Worm (Caenorhabditis elegans): ENCODE data around the gene T19C3.5.

Gene T19C3.5

DNA sequence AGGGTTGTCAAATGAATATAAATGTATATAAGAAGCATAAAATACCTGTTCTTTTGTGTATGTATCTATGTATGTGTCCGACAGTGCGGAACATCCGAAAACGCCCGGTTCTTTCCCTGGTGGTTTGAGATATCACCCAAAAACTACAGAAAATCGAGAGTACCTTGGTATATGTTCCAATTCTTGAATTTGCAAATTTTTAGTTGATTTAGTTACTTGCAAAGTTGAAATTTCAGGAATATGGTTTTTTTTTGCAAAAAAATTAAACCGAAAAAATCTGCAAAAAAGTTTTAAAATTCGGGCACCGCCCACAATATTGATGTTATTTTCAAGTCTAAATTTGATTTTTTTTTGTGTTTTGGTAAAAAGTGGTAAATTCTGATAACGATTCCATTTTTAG lies 10.3 kb downstream of the T19C3.5 start, which contains the start of gene T19C3.2:
TSS of gene T19C3.2 (minus strand) at position 101 of the 400 bp plus-strand sequence.
- TF ChIP-seq pbrm-1 (GFP tag; IDR thresholded peaks at IDR 0.05) (no peak), Y53G8AR.9 (GFP tag; conservative IDR thresholded peaks at IDR 0.05) (no peak), egl-44 (GFP tag; IDR thresholded peaks at IDR 0.05) (no peak), mxl-1 (tag; optimal IDR thresholded peaks at IDR 0.05) (no peak), sdz-38 (tag; optimal IDR thresholded peaks at IDR 0.05) (no peak), F49E8.2 (tag; optimal IDR thresholded peaks at IDR 0.05; ENCODE audit: insufficient read depth) (no peak), mel-28 (tag; optimal IDR thresholded peaks at IDR 0.05; ENCODE audit: borderline replicate concordance) (no peak), tbx-9 (tag; optimal IDR thresholded peaks at IDR 0.05; ENCODE audit: borderline replicate concordance) (no peak)

DNA sequence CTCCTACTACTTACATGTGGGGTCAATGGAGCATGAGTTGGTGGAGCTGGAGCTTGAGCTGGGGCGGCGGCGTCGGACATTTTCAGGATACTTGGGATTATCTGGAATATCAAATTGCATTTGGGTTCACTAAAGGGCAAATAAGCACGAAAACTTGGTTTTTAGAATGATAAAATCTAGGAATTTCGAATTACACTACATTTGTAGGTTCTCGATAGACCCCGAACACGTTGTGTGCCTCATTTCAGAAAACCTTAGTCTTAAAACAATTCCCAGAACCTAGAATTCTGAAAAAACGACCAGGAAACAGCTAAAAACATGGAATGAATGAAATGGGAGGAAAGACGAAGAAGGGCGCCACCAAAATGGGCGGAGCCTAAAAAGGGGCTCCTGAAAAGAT lies 13.3 kb downstream of the T19C3.5 start, which contains the start of gene T19C3.3:
TSS of gene T19C3.3 (minus strand) at position 101 of the 400 bp plus-strand sequence.
- no peak for TF ChIP-seq ceh-27 (GFP tag; optimal IDR thresholded peaks at IDR 0.05)
- no peak for TF ChIP-seq gei-17 (GFP tag; optimal IDR thresholded peaks at IDR 0.05)
- no peak for TF ChIP-seq D2030.7 (GFP tag; IDR thresholded peaks at IDR 0.05)
- no peak for TF ChIP-seq B0336.3 (GFP tag; IDR thresholded peaks at IDR 0.05)
- no peak for TF ChIP-seq fkh-3 (tag; optimal IDR thresholded peaks at IDR 0.05)
- TF ChIP-seq ama-1 (optimal IDR thresholded peaks at IDR 0.05) = no peak
- TF ChIP-seq ama-1 (GFP tag; optimal IDR thresholded peaks at IDR 0.05) = no peak
- no peak for TF ChIP-seq K11D2.4 (GFP tag; IDR thresholded peaks at IDR 0.05)
- no peak for TF ChIP-seq F55B11.4 (tag; optimal IDR thresholded peaks at IDR 0.05; ENCODE audit: borderline replicate concordance, insufficient read depth)
- TF ChIP-seq Y67H2A.10 (GFP tag; conservative IDR thresholded peaks at IDR 0.05) = no peak
- no peak for TF ChIP-seq ceh-40 (GFP tag; IDR thresholded peaks at IDR 0.05)
- TF ChIP-seq zfh-2 (GFP tag; conservative IDR thresholded peaks at IDR 0.05) = no peak
- TF ChIP-seq ceh-100 (GFP tag; IDR thresholded peaks at IDR 0.05) = no peak
- no peak for TF ChIP-seq lag-1 (GFP tag; IDR thresholded peaks at IDR 0.05)
- TF ChIP-seq somi-1 (GFP tag; optimal IDR thresholded peaks at IDR 0.05) = no peak
- no peak for TF ChIP-seq ccch-3 (GFP tag; optimal IDR thresholded peaks at IDR 0.05)
- TF ChIP-seq him-1 (tag; optimal IDR thresholded peaks at IDR 0.05) = no peak
- no peak for TF ChIP-seq hlh-12 (tag; optimal IDR thresholded peaks at IDR 0.05)

DNA sequence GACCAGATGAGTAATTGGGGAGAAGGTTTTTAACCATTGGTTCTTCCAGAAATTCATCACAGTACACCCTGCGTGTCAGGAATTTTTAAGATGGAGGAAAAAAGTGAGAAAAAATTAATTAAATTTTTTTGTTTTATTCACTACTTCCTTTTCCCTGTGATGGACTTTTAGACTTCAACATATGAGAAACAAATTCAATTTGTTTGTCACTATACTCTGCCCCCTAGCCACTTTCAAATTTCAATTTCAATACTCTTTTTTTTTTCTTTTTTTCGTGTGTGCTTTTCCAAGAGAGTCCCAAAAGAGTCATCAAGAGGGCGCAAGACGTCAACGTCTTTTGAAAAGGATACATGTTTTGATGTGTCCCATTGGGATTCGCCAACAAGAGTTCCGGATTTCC lies 15.0 kb downstream of the T19C3.5 start:
- no peak for TF ChIP-seq nfya-2 (GFP tag; IDR thresholded peaks at IDR 0.05)
- no peak for TF ChIP-seq B0261.1 (tag; optimal IDR thresholded peaks at IDR 0.05)
- TF ChIP-seq F22D6.2 (tag; optimal IDR thresholded peaks at IDR 0.05) = no peak
- TF ChIP-seq bed-2 (GFP tag; IDR thresholded peaks at IDR 0.05) = no peak
- TF ChIP-seq ztf-28 (GFP tag; IDR thresholded peaks at IDR 0.05) = no peak
- no peak for TF ChIP-seq chd-7 (tag; optimal IDR thresholded peaks at IDR 0.05)
- no peak for TF ChIP-seq ztf-25 (GFP tag; IDR thresholded peaks at IDR 0.05)

- TF ChIP-seq T26A5.8 (tag; optimal IDR thresholded peaks at IDR 0.05) = no peak
- no peak for TF ChIP-seq let-607 (tag; optimal IDR thresholded peaks at IDR 0.05)
- no peak for TF ChIP-seq ztf-25 (GFP tag; IDR thresholded peaks at IDR 0.05)
- no peak for TF ChIP-seq egrh-3 (GFP tag; IDR thresholded peaks at IDR 0.05)
- TF ChIP-seq efl-1 (GFP tag; optimal IDR thresholded peaks at IDR 0.05) = no peak
- TF ChIP-seq attf-3 (GFP tag; conservative IDR thresholded peaks at IDR 0.05) = no peak
- no peak for TF ChIP-seq sea-2 (GFP tag; IDR thresholded peaks at IDR 0.05)
- TF ChIP-seq B0261.1 (tag; optimal IDR thresholded peaks at IDR 0.05) = no peak
- TF ChIP-seq nhr-80 (tag; optimal IDR thresholded peaks at IDR 0.05) = no peak
- no peak for TF ChIP-seq ZK185.1 (tag; optimal IDR thresholded peaks at IDR 0.05; ENCODE audit: poor library complexity, severe bottlenecking)
- no peak for TF ChIP-seq F57C9.4 (tag; optimal IDR thresholded peaks at IDR 0.05)
- TF ChIP-seq B0019.2 (GFP tag; conservative IDR thresholded peaks at IDR 0.05) = no peak
- no peak for TF ChIP-seq Y53F4B.3 (GFP tag; IDR thresholded peaks at IDR 0.05)
- TF ChIP-seq bed-1 (GFP tag; IDR thresholded peaks at IDR 0.05) = no peak
- TF ChIP-seq rpc-1 (optimal IDR thresholded peaks at IDR 0.05) = no peak
- no peak for TF ChIP-seq rpc-1 (tag; optimal IDR thresholded peaks at IDR 0.05)
- TF ChIP-seq nhr-90 (tag; optimal IDR thresholded peaks at IDR 0.05) = no peak
Measured at ce11 chrIII:611900-612299, 15.8 kb downstream of the T19C3.5 start.

Data from whole organism, young adult.